Worm (Caenorhabditis elegans) whole organism, late embryonic: ENCODE results near the gene col-148.

Source experiments
- C08G9.2 ChIP-seq: sonication (generic microtip); optimal IDR thresholded peaks from 2 replicates; lab custom pipeline; 2016; ENCODE audit warnings: mild to moderate bottlenecking, missing genetic modification characterization, moderate library complexity, missing compliant biosample characterization
- C38D4.7 ChIP-seq: fragments of 200-800 bp; sonication (Bioruptor generic); optimal IDR thresholded peaks from 2 replicates; lab custom pipeline; 2018; ENCODE audit warnings: mild to moderate bottlenecking, missing genetic modification characterization, moderate library complexity, missing compliant biosample characterization
- F13H6.1 ChIP-seq: sonication (generic microtip); optimal IDR thresholded peaks from 2 replicates; lab custom pipeline; 2016; ENCODE audit warnings: missing genetic modification characterization, missing compliant biosample characterization
- K02D7.2 ChIP-seq: sonication (generic microtip); optimal IDR thresholded peaks from 2 replicates; lab custom pipeline; 2017; ENCODE audit warnings: mild to moderate bottlenecking, missing genetic modification characterization, missing compliant biosample characterization
- T23F11.4 ChIP-seq: fragments of 200-800 bp; sonication (Bioruptor generic); optimal IDR thresholded peaks from 2 replicates; lab custom pipeline; 2018; ENCODE audit warnings: mild to moderate bottlenecking, missing genetic modification characterization, missing compliant biosample characterization
- ama-1 ChIP-seq: fragments of 150-350 bp; optimal IDR thresholded peaks from 2 replicates; lab custom pipeline; 2014
- ceh-14 ChIP-seq: sonication (generic microtip); optimal IDR thresholded peaks from 2 replicates; lab custom pipeline; 2016; ENCODE audit warnings: missing genotype, missing genetic modification characterization, missing compliant biosample characterization
- ceh-30 ChIP-seq: fragments of 150-350 bp; optimal IDR thresholded peaks from 2 replicates; lab custom pipeline; 2014; ENCODE audit warnings: missing biosample characterization, missing genetic modification characterization
- ceh-34 ChIP-seq: sonication (generic microtip); optimal IDR thresholded peaks from 2 replicates; lab custom pipeline; 2016; ENCODE audit warnings: mild to moderate bottlenecking, missing genetic modification characterization, missing compliant biosample characterization
- ceh-48 ChIP-seq: sonication (generic microtip); optimal IDR thresholded peaks from 2 replicates; lab custom pipeline; 2016; ENCODE audit warnings: missing genetic modification characterization, inconsistent platforms, missing compliant biosample characterization
- ceh-6 ChIP-seq: fragments of 200-800 bp; sonication (Bioruptor generic); optimal IDR thresholded peaks from 2 replicates; lab custom pipeline; 2018; ENCODE audit warnings: mild to moderate bottlenecking, missing genetic modification characterization, missing compliant biosample characterization
- ceh-9 ChIP-seq: sonication (generic microtip); optimal IDR thresholded peaks from 2 replicates; lab custom pipeline; 2016; ENCODE audit warnings: mild to moderate bottlenecking, missing genetic modification characterization, inconsistent platforms, missing compliant biosample characterization
- che-1 ChIP-seq: sonication (generic microtip); optimal IDR thresholded peaks from 2 replicates; lab custom pipeline; 2016; ENCODE audit warnings: mild to moderate bottlenecking, missing genetic modification characterization, missing compliant biosample characterization
- dve-1 ChIP-seq: sonication (generic microtip); optimal IDR thresholded peaks from 2 replicates; lab custom pipeline; 2017; ENCODE audit warnings: antibody characterized with exemption, mild to moderate bottlenecking, missing genetic modification characterization, missing compliant biosample characterization
- elt-2 ChIP-seq: sonication (generic microtip); optimal IDR thresholded peaks from 2 replicates; lab custom pipeline; 2016; ENCODE audit warnings: missing genetic modification reagents, missing genetic modification characterization, missing compliant biosample characterization
- eyg-1 ChIP-seq: sonication (generic microtip); optimal IDR thresholded peaks from 2 replicates; lab custom pipeline; 2016; ENCODE audit warnings: missing genotype, missing genetic modification characterization, missing compliant biosample characterization
- gmeb-2 ChIP-seq: sonication (generic microtip); optimal IDR thresholded peaks from 2 replicates; lab custom pipeline; 2016; ENCODE audit warnings: missing genetic modification characterization, inconsistent platforms, missing compliant biosample characterization
- hlh-13 ChIP-seq: fragments of 200-800 bp; sonication (Bioruptor generic); optimal IDR thresholded peaks from 2 replicates; lab custom pipeline; 2018; ENCODE audit warnings: mild to moderate bottlenecking, missing genetic modification characterization, missing compliant biosample characterization
- hlh-15 ChIP-seq: sonication (generic microtip); optimal IDR thresholded peaks from 2 replicates; lab custom pipeline; 2016; ENCODE audit warnings: missing genetic modification characterization, missing compliant biosample characterization
- hlh-30 ChIP-seq: sonication (generic microtip); optimal IDR thresholded peaks from 2 replicates; lab custom pipeline; 2017; ENCODE audit warnings: antibody characterized with exemption, missing genetic modification characterization, missing compliant biosample characterization; ENCODE audit not compliant: insufficient read depth
- hlh-8 ChIP-seq: sonication (generic microtip); optimal IDR thresholded peaks from 2 replicates; lab custom pipeline; 2016; ENCODE audit warnings: missing genotype, missing genetic modification characterization, missing compliant biosample characterization
- lin-11 ChIP-seq: fragments of 200-800 bp; sonication (Bioruptor generic); optimal IDR thresholded peaks from 2 replicates; lab custom pipeline; 2018; ENCODE audit warnings: mild to moderate bottlenecking, missing genetic modification characterization, missing compliant biosample characterization
- nfya-1 ChIP-seq: sonication (generic microtip); optimal IDR thresholded peaks from 2 replicates; lab custom pipeline; 2017; ENCODE audit warnings: missing genetic modification characterization, mild to moderate bottlenecking, missing compliant biosample characterization, antibody characterized with exemption, moderate library complexity
- nhr-11 ChIP-seq: fragments of 150-350 bp; optimal IDR thresholded peaks from 2 replicates; lab custom pipeline; 2014; ENCODE audit warnings: missing biosample characterization, missing genetic modification characterization
- pag-3 ChIP-seq: sonication (generic microtip); optimal IDR thresholded peaks from 2 replicates; lab custom pipeline; 2016; ENCODE audit warnings: missing compliant biosample characterization, missing genetic modification characterization, borderline replicate concordance
- pha-2 ChIP-seq: sonication (generic microtip); optimal IDR thresholded peaks from 2 replicates; lab custom pipeline; 2017; ENCODE audit warnings: mild to moderate bottlenecking, missing genetic modification characterization, missing compliant biosample characterization
- pha-4 ChIP-seq: fragments of 150-350 bp; optimal IDR thresholded peaks from 2 replicates; lab custom pipeline; 2018; ENCODE audit warnings: missing biosample characterization, missing genetic modification reagents, missing genetic modification characterization
- pqm-1 ChIP-seq: sonication (generic microtip); optimal IDR thresholded peaks from 2 replicates; lab custom pipeline; 2016; ENCODE audit warnings: missing genetic modification characterization, missing compliant biosample characterization
- pros-1 ChIP-seq: fragments of 150-350 bp; optimal IDR thresholded peaks from 2 replicates; lab custom pipeline; 2014; ENCODE audit warnings: missing biosample characterization, missing genetic modification reagents, missing genetic modification characterization
- sox-2 ChIP-seq: fragments of 200-800 bp; sonication (Bioruptor generic); IDR thresholded peaks from 2 replicates; pipeline ENCODE4 v1.3.6; 2022; ENCODE audit warnings: missing genetic modification reagents, missing genetic modification characterization, missing compliant biosample characterization
- sox-4 ChIP-seq: sonication (generic microtip); optimal IDR thresholded peaks from 2 replicates; lab custom pipeline; 2017; ENCODE audit warnings: mild to moderate bottlenecking, missing genetic modification characterization, inconsistent platforms, missing compliant biosample characterization
- tbx-2 ChIP-seq: sonication (generic microtip); optimal IDR thresholded peaks from 2 replicates; lab custom pipeline; 2016; ENCODE audit warnings: missing genetic modification characterization, missing compliant biosample characterization
- tbx-7 ChIP-seq: sonication (generic microtip); optimal IDR thresholded peaks from 2 replicates; lab custom pipeline; 2016; ENCODE audit warnings: missing genotype, missing genetic modification characterization, missing compliant biosample characterization
- ttx-3 ChIP-seq: sonication (generic microtip); optimal IDR thresholded peaks from 2 replicates; lab custom pipeline; 2016; ENCODE audit warnings: missing genetic modification reagents, missing genetic modification characterization, missing compliant biosample characterization
- unc-3 ChIP-seq, 2 experiments: fragments of 200-800 bp in 1 of 2; sonication (Bioruptor generic) in 1 of 2; sonication (generic microtip) in 1 of 2; conservative IDR thresholded peaks in 1 of 2; optimal IDR thresholded peaks in 1 of 2; 2 replicates each; pipeline versions ENCODE4 v1.3.6 to Lab custom; 2016 to 2022; ENCODE audit warnings: missing compliant biosample characterization in 2 of 2, missing genetic modification characterization in 2 of 2, missing genetic modification reagents in 1 of 2
- unc-86 ChIP-seq: sonication (generic microtip); optimal IDR thresholded peaks from 2 replicates; lab custom pipeline; 2016; ENCODE audit warnings: missing genetic modification characterization, missing compliant biosample characterization

The col-148 gene

ce11 chrV:10228360-10228759 lies 13.2 kb upstream of the col-148 start, which contains the start of gene fipr-4:
Gene fipr-4, minus strand, starts transcription at chrV:10228460.
- TF ChIP-seq eyg-1 (no peak), ceh-30 (tag; lab: Kevin White, UChicago) (no peak), K02D7.2 (no peak), sox-2 (GFP tag; lab: Robert Waterston, UW) (no peak), sox-4 (tag; lab: Kevin White, UChicago) (no peak), pros-1 (tag; lab: Kevin White, UChicago) (no peak), pha-2 (no peak), gmeb-2 (tag; lab: Kevin White, UChicago) (no peak), ceh-9 (tag; lab: Kevin White, UChicago) (no peak), F13H6.1 (tag; lab: Kevin White, UChicago) (no peak), elt-2 (tag; lab: Kevin White, UChicago) (no peak), ttx-3 (no peak), C08G9.2 (no peak), tbx-7 (tag; lab: Kevin White, UChicago) (no peak), hlh-15 (no peak), unc-86 (tag; lab: Kevin White, UChicago) (no peak), ceh-48 (tag; lab: Kevin White, UChicago) (no peak), hlh-13 (GFP tag; lab: Kevin White, UChicago) (no peak)

DNA sequence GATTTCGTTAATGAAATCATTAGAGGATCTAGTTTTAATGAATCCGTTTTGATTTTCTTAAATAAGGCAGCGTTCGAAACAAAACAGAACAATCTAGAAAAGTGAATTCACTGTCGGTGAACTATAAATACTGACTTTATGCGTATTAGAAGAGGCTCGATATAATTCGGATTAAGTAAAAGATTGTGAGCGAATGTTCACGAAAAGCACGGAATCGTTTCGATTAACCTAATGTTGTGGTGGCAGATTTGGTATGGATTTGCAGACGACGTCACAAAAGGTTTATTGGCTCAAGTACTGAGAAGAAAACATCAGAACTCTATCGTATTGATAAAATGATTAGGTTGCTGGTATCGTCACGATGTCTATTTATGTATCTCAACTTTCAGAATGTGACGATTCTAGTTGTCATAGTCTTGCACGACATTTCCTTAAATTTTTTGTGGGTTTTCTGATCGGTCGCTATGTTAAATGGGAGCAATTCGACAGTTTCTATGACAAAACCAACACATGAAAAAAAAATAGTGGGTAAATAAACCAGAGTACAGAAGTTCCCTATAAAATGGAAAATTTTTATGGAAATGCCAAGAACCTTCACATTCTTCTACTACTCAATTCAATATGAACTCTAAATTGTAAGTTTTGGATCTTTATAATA lies 12.2 kb upstream of the col-148 start, which contains the start of the genes pyt-1 and fipr-7:
pyt-1 (minus strand) TSS at position 101 of the 658 bp plus-strand sequence.
fipr-7 (plus strand) TSS at position 608 of the 658 bp plus-strand sequence.
- no peak for TF ChIP-seq ceh-6 (GFP tag; lab: Kevin White, UChicago)
- no peak for TF ChIP-seq che-1 (tag; lab: Kevin White, UChicago)
- no peak for TF ChIP-seq hlh-30
- no peak for TF ChIP-seq T23F11.4
- TF ChIP-seq pha-2 = no peak
- no peak for TF ChIP-seq pag-3 (tag; lab: Kevin White, UChicago)
- TF ChIP-seq ceh-30 (tag; lab: Kevin White, UChicago) = no peak
- TF ChIP-seq tbx-2 (tag; lab: Kevin White, UChicago) = no peak
- no peak for TF ChIP-seq gmeb-2 (tag; lab: Kevin White, UChicago)
- no peak for TF ChIP-seq pha-4 (tag; lab: Kevin White, UChicago)
- TF ChIP-seq C38D4.7 (GFP tag; lab: Kevin White, UChicago) = no peak
- no peak for TF ChIP-seq ceh-34 (tag; lab: Kevin White, UChicago)
- no peak for TF ChIP-seq ama-1

ce11 chrV:10230932-10231331 lies 10.6 kb upstream of the col-148 start, which contains the start of gene fipr-6:
Gene fipr-6, plus strand, starts transcription at chrV:10231232.
- TF ChIP-seq pqm-1 = no peak
- TF ChIP-seq T23F11.4 = no peak
- no peak for TF ChIP-seq lin-11 (tag; lab: Kevin White, UChicago)
- TF ChIP-seq nhr-11 (tag; lab: Kevin White, UChicago) = no peak
- TF ChIP-seq nfya-1 (tag; lab: Kevin White, UChicago) = no peak
- no peak for TF ChIP-seq elt-2 (tag; lab: Kevin White, UChicago)
- TF ChIP-seq hlh-8 (tag; lab: Kevin White, UChicago) = no peak
- TF ChIP-seq, all 69 proteins: peak for 0

DNA sequence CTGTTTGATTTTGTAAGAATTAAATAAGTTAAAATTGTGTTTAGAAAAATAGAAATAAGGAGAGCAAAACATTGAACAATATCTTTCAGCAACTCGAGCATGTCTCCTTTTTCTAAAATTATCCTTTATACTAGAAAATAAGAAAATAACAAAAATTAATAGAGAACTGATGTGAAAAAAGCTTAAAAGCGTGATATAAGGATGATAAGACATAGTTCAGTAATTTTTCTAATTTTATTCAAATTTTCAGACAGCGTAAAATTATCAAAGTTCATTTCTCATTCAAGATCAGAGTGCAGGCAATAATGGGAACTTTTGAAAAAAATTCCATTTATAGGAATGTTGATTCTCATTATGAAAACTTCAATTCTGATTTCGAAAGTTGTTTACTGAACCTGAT lies 8.2 kb upstream of the col-148 start, which contains the start of gene str-182:
str-182 (minus strand) TSS at position 101 of the 400 bp plus-strand sequence.
- TF ChIP-seq ttx-3 (no peak), unc-3 (GFP tag; conservative IDR thresholded peaks at IDR 0.05; lab: Robert Waterston, UW) (no peak), unc-3 (tag; optimal IDR thresholded peaks at IDR 0.05; lab: Kevin White, UChicago) (no peak), ceh-30 (tag; lab: Kevin White, UChicago) (no peak), pha-4 (tag; lab: Kevin White, UChicago) (no peak), ceh-14 (tag; lab: Kevin White, UChicago) (no peak), dve-1 (tag; lab: Kevin White, UChicago) (no peak)
